Worm (Caenorhabditis elegans): ENCODE results near the gene unc-80.

DNA sequence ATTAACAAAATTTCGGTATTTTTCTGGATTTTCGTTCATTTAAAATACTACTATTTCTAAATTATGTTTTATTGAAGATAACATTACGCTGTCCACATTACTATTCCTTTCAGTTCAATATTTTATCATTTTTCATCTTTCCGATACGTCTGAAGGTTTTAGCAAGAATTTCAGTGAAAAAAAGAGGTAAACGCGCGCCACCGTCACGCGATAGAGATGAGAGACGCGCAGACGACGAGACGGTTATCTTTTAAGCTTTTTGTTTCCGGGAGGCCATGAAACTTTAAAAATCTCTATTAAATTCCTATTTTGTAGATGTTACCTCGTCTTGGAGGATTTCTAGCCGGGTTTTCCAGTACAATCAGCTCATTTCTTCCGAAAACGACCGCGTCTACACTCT is 41.6 kb upstream of the unc-80 start, which contains the start of gene mrps-12:
- no peak for TF ChIP-seq odd-2 (tag; optimal IDR thresholded peaks at IDR 0.05)
- TF ChIP-seq fkh-10 (GFP tag; optimal IDR thresholded peaks at IDR 0.05) = no peak
- TF ChIP-seq ama-1 (optimal IDR thresholded peaks at IDR 0.05) = no peak
- TF ChIP-seq nhr-232 (tag; optimal IDR thresholded peaks at IDR 0.05) = no peak
- no peak for TF ChIP-seq unc-86 (tag; optimal IDR thresholded peaks at IDR 0.05)
- TF ChIP-seq pha-4 (tag; optimal IDR thresholded peaks at IDR 0.05) = no peak
- TF ChIP-seq sox-4 (tag; optimal IDR thresholded peaks at IDR 0.05) = no peak
